Worm (Caenorhabditis elegans) whole organism, L4 larva: ENCODE measurements around the gene T23F11.2.
A peak's percentile ranks its signal among the peaks of the same experiment; 100 is the strongest.

Source experiments
- D1046.2 ChIP-seq: fragments of 200-800 bp; sonication (Bioruptor generic); IDR thresholded peaks from 2 replicates; pipeline ENCODE4 v1.3.6; 2022; ENCODE audit warnings: missing genetic modification characterization, missing compliant biosample characterization
- F37D6.2 ChIP-seq: sonication (generic microtip); optimal IDR thresholded peaks from 2 replicates; lab custom pipeline; 2016; ENCODE audit warnings: mild to moderate bottlenecking, missing genetic modification characterization, missing compliant biosample characterization
- Y105C5A.15 ChIP-seq: fragments of 200-800 bp; sonication (Bioruptor generic); IDR thresholded peaks from 2 replicates; pipeline ENCODE4 v1.3.6; 2022; ENCODE audit warnings: missing genetic modification characterization, missing compliant biosample characterization
- Y48G9A.11 ChIP-seq: fragments of 200-800 bp; sonication (Bioruptor generic); IDR thresholded peaks from 2 replicates; pipeline ENCODE4 v1.3.6; 2022; ENCODE audit warnings: missing genetic modification reagents, missing genetic modification characterization, missing compliant biosample characterization
- ZK546.5 ChIP-seq, 2 experiments: sonication (generic microtip); optimal IDR thresholded peaks; 2 replicates each; lab custom pipeline; 2017; ENCODE audit warnings: missing biosample characterization in 2 of 2, missing genetic modification characterization in 2 of 2
- aha-1 ChIP-seq: fragments of 150-350 bp; peaks from one replicate; lab custom pipeline; 2014; ENCODE audit warnings: missing biosample characterization, missing genetic modification characterization
- arid-1 ChIP-seq: fragments of 200-800 bp; sonication (Bioruptor generic); conservative IDR thresholded peaks from 2 replicates; pipeline ENCODE4 v1.3.6; 2022; ENCODE audit warnings: missing genetic modification reagents, missing genetic modification characterization, missing compliant biosample characterization
- ceh-20 ChIP-seq: fragments of 200-800 bp; sonication (Bioruptor generic); IDR thresholded peaks from 2 replicates; pipeline ENCODE4 v1.3.6; 2022; ENCODE audit warnings: missing genetic modification reagents, missing genetic modification characterization, missing compliant biosample characterization
- ceh-32 ChIP-seq: sonication (generic microtip); optimal IDR thresholded peaks from 2 replicates; lab custom pipeline; 2016; ENCODE audit warnings: mild to moderate bottlenecking, missing genetic modification characterization, missing compliant biosample characterization; ENCODE audit not compliant: poor library complexity
- daf-16 ChIP-seq, 3 experiments: sonication (generic microtip); optimal IDR thresholded peaks; 2 replicates each; lab custom pipeline; 2016 to 2017; ENCODE audit warnings: missing genetic modification characterization in 3 of 3, missing genetic modification reagents in 3 of 3, mild to moderate bottlenecking in 2 of 3, missing compliant biosample characterization in 2 of 3, missing biosample characterization in 1 of 3, moderate library complexity in 1 of 3
- daf-19 ChIP-seq: fragments of 200-800 bp; sonication (Bioruptor generic); conservative IDR thresholded peaks from 2 replicates; pipeline ENCODE4 v1.3.6; 2022; ENCODE audit warnings: missing genetic modification characterization, missing compliant biosample characterization
- daf-8 ChIP-seq: fragments of 200-800 bp; sonication (Bioruptor generic); IDR thresholded peaks from 2 replicates; pipeline ENCODE4 v1.3.6; 2022; ENCODE audit warnings: missing genetic modification characterization, missing compliant biosample characterization
- dmd-6 ChIP-seq: fragments of 200-800 bp; sonication (Bioruptor generic); IDR thresholded peaks from 2 replicates; pipeline ENCODE4 v1.3.6; 2022; ENCODE audit warnings: missing genetic modification reagents, missing genetic modification characterization, missing compliant biosample characterization
- dmd-8 ChIP-seq: fragments of 200-800 bp; sonication (Bioruptor generic); IDR thresholded peaks from 2 replicates; pipeline ENCODE4 v1.3.6; 2022; ENCODE audit warnings: missing genetic modification characterization, missing compliant biosample characterization
- dpl-1 ChIP-seq: fragments of 150-350 bp; optimal IDR thresholded peaks from 2 replicates; lab custom pipeline; 2014; ENCODE audit warnings: missing biosample characterization, missing genetic modification reagents, missing genetic modification characterization
- dve-1 ChIP-seq: sonication (generic microtip); optimal IDR thresholded peaks from 2 replicates; lab custom pipeline; 2017; ENCODE audit warnings: antibody characterized with exemption, mild to moderate bottlenecking, missing genetic modification characterization, missing compliant biosample characterization; ENCODE audit not compliant: insufficient read depth
- egl-43 ChIP-seq: fragments of 200-800 bp; sonication (Bioruptor generic); IDR thresholded peaks from 2 replicates; pipeline ENCODE4 v1.3.6; 2022; ENCODE audit warnings: missing genetic modification reagents, missing genetic modification characterization, missing compliant biosample characterization
- hif-1 ChIP-seq, 2 experiments: sonication (generic microtip); optimal IDR thresholded peaks; 2 replicates each; lab custom pipeline; 2016 to 2017; ENCODE audit warnings: missing compliant biosample characterization in 2 of 2, missing genetic modification characterization in 2 of 2, missing genetic modification reagents in 2 of 2, missing genotype in 2 of 2, mild to moderate bottlenecking in 1 of 2
- hlh-30 ChIP-seq: sonication (generic microtip); optimal IDR thresholded peaks from 2 replicates; lab custom pipeline; 2017; ENCODE audit warnings: antibody characterized with exemption, mild to moderate bottlenecking, missing genetic modification characterization, missing compliant biosample characterization; ENCODE audit not compliant: insufficient read depth
- lim-7 ChIP-seq: fragments of 200-800 bp; sonication (Bioruptor generic); IDR thresholded peaks from 2 replicates; pipeline ENCODE4 v1.3.6; 2022; ENCODE audit warnings: missing genetic modification characterization, missing compliant biosample characterization
- lin-38 ChIP-seq: fragments of 200-800 bp; sonication (Bioruptor generic); IDR thresholded peaks from 2 replicates; pipeline ENCODE4 v1.3.6; 2022; ENCODE audit warnings: missing genetic modification reagents, missing genetic modification characterization, missing compliant biosample characterization
- lsy-2 ChIP-seq, 2 experiments: fragments of 150-350 bp in 1 of 2; sonication (generic microtip) in 1 of 2; optimal IDR thresholded peaks; 2 replicates each; lab custom pipeline; 2014 to 2017; ENCODE audit warnings: missing biosample characterization in 2 of 2, missing genetic modification characterization in 2 of 2
- madf-5 ChIP-seq, 2 experiments: fragments of 200-800 bp; sonication (Bioruptor generic); IDR thresholded peaks; 2 replicates each; pipeline ENCODE4 v1.3.6; 2022; ENCODE audit warnings: missing compliant biosample characterization in 2 of 2, missing genetic modification characterization in 2 of 2
- madf-9 ChIP-seq: fragments of 200-800 bp; sonication (Bioruptor generic); conservative IDR thresholded peaks from 2 replicates; pipeline ENCODE4 v1.3.6; 2022; ENCODE audit warnings: missing genetic modification reagents, missing genetic modification characterization, missing compliant biosample characterization
- mdt-29 ChIP-seq: fragments of 200-800 bp; sonication (Bioruptor generic); IDR thresholded peaks from 2 replicates; pipeline ENCODE4 v1.3.6; 2022; ENCODE audit warnings: missing genetic modification reagents, missing genetic modification characterization, missing compliant biosample characterization
- mes-2 ChIP-seq: sonication (generic microtip); optimal IDR thresholded peaks from 2 replicates; lab custom pipeline; 2016; ENCODE audit warnings: missing genotype, mild to moderate bottlenecking, missing genetic modification characterization, missing compliant biosample characterization; ENCODE audit not compliant: poor library complexity, severe bottlenecking
- nhr-11 ChIP-seq: fragments of 150-350 bp; optimal IDR thresholded peaks from 2 replicates; lab custom pipeline; 2014; ENCODE audit warnings: missing biosample characterization, missing genetic modification characterization
- nhr-111 ChIP-seq: fragments of 200-800 bp; sonication (Bioruptor generic); optimal IDR thresholded peaks from 2 replicates; lab custom pipeline; 2018; ENCODE audit warnings: mild to moderate bottlenecking, missing genetic modification characterization, missing compliant biosample characterization
- nhr-25 ChIP-seq: sonication (generic microtip); optimal IDR thresholded peaks from 2 replicates; lab custom pipeline; 2017; ENCODE audit warnings: missing genetic modification characterization, mild to moderate bottlenecking, missing compliant biosample characterization, antibody characterized with exemption, moderate library complexity, borderline replicate concordance; ENCODE audit not compliant: insufficient read depth
- nhr-28 ChIP-seq: fragments of 150-350 bp; optimal IDR thresholded peaks from 2 replicates; lab custom pipeline; 2014; ENCODE audit warnings: missing biosample characterization, missing genetic modification characterization
- nhr-42 ChIP-seq: fragments of 200-800 bp; sonication (Bioruptor generic); IDR thresholded peaks from 2 replicates; pipeline ENCODE4 v1.3.6; 2022; ENCODE audit warnings: missing genetic modification characterization, missing compliant biosample characterization
- nhr-77 ChIP-seq: fragments of 150-350 bp; optimal IDR thresholded peaks from 2 replicates; lab custom pipeline; 2014; ENCODE audit warnings: missing biosample characterization, missing genetic modification characterization
- pha-4 ChIP-seq, 2 experiments: fragments of 150-350 bp in 1 of 2; fragments of 200-800 bp in 1 of 2; sonication (Bioruptor generic) in 1 of 2; IDR thresholded peaks in 1 of 2; optimal IDR thresholded peaks in 1 of 2; 2 replicates each; pipeline versions ENCODE4 v1.3.6 to Lab custom; 2014 to 2022; ENCODE audit warnings: missing genetic modification characterization in 2 of 2, missing genetic modification reagents in 2 of 2, missing biosample characterization in 1 of 2, missing compliant biosample characterization in 1 of 2
- php-3 ChIP-seq: fragments of 200-800 bp; sonication (Bioruptor generic); IDR thresholded peaks from 2 replicates; pipeline ENCODE4 v1.3.6; 2022; ENCODE audit warnings: missing genetic modification reagents, missing genetic modification characterization, missing compliant biosample characterization
- set-16 ChIP-seq: fragments of 200-800 bp; sonication (Bioruptor generic); IDR thresholded peaks from 2 replicates; pipeline ENCODE4 v1.3.6; 2022; ENCODE audit warnings: missing genetic modification reagents, missing genetic modification characterization, missing compliant biosample characterization
- tag-97 ChIP-seq: fragments of 200-800 bp; sonication (Bioruptor generic); IDR thresholded peaks from 2 replicates; pipeline ENCODE4 v1.3.6; 2022; ENCODE audit warnings: missing genetic modification characterization, missing compliant biosample characterization
- tra-1 ChIP-seq: fragments of 200-800 bp; sonication (Bioruptor generic); IDR thresholded peaks from 2 replicates; pipeline ENCODE4 v1.3.6; 2022; ENCODE audit warnings: missing genetic modification reagents, missing genetic modification characterization, missing compliant biosample characterization
- unc-39 ChIP-seq: sonication (generic microtip); optimal IDR thresholded peaks from 2 replicates; lab custom pipeline; 2017; ENCODE audit warnings: missing biosample characterization, missing genetic modification characterization
- zfp-3 ChIP-seq: fragments of 200-800 bp; sonication (Bioruptor generic); conservative IDR thresholded peaks from 2 replicates; pipeline ENCODE4 v1.3.6; 2022; ENCODE audit warnings: missing genetic modification reagents, missing genetic modification characterization, missing compliant biosample characterization

Gene T23F11.2

ce11 chrIII:4655402-4655801, at the start of gene T23F11.2:
Gene T23F11.2 (minus strand): TSS chrIII:4655502.
- no peak for TF ChIP-seq ceh-20 (GFP tag; lab: Robert Waterston, UW)
- no peak for TF ChIP-seq daf-19
- no peak for TF ChIP-seq Y105C5A.15 (GFP tag; lab: Robert Waterston, UW)
- no peak for TF ChIP-seq nhr-11 (tag; lab: Kevin White, UChicago)
- TF ChIP-seq D1046.2 (GFP tag; lab: Robert Waterston, UW), result no peak
- no peak for TF ChIP-seq daf-16 (GFP tag; optimal IDR thresholded peaks at IDR 0.05; lab: Kevin White, UChicago)
- TF ChIP-seq daf-16 (tag; optimal IDR thresholded peaks at IDR 0.05; lab: Kevin White, UChicago), result no peak
- no peak for TF ChIP-seq egl-43
- no peak for TF ChIP-seq nhr-111 (GFP tag; lab: Kevin White, UChicago)
- no peak for TF ChIP-seq nhr-77
- no peak for TF ChIP-seq tag-97 (GFP tag; lab: Robert Waterston, UW)
- TF ChIP-seq dmd-6, result no peak
- no peak for TF ChIP-seq F37D6.2
- no peak for TF ChIP-seq mdt-29 (GFP tag; lab: Robert Waterston, UW)
- no peak for TF ChIP-seq dmd-8

ce11 chrIII:4703932-4704454, 48.7 kb upstream of the T23F11.2 start, which contains the start of the genes clp-2 and mrpl-16:
Gene clp-2 (minus strand): TSS chrIII:4704025.
Gene mrpl-16 (plus strand): TSS chrIII:4704404.
- peak; percentile 82 for TF ChIP-seq lin-38
- TF ChIP-seq nhr-28 (tag; lab: Kevin White, UChicago), result peak; percentile 2
- no peak for TF ChIP-seq tra-1
- no peak for TF ChIP-seq ceh-32
- peak; percentile 22 for TF ChIP-seq dpl-1 (GFP tag; lab: Kevin White, UChicago)
- no peak for TF ChIP-seq dve-1 (tag; lab: Kevin White, UChicago)
- no peak for TF ChIP-seq madf-5 (GFP tag; IDR thresholded peaks at IDR 0.05; lab: Robert Waterston, UW)
- no peak for TF ChIP-seq hlh-30
- TF ChIP-seq aha-1 (tag; lab: Kevin White, UChicago), result peak; percentile 33
- no peak for TF ChIP-seq unc-39 (tag; lab: Kevin White, UChicago)
- TF ChIP-seq nhr-25 (tag; lab: Kevin White, UChicago), result no peak
- no peak for TF ChIP-seq set-16 (GFP tag; lab: Robert Waterston, UW)
- TF ChIP-seq hif-1 (tag; optimal IDR thresholded peaks at IDR 0.05; lab: Kevin White, UChicago), result no peak
- TF ChIP-seq ZK546.5 (tag; optimal IDR thresholded peaks at IDR 0.05; lab: Kevin White, UChicago), result no peak
- no peak for TF ChIP-seq php-3 (GFP tag; lab: Robert Waterston, UW)
- TF ChIP-seq pha-4 (GFP tag; IDR thresholded peaks at IDR 0.05; lab: Robert Waterston, UW), result no peak
- TF ChIP-seq pha-4 (tag; optimal IDR thresholded peaks at IDR 0.05; lab: Kevin White, UChicago), result no peak
- TF ChIP-seq arid-1, result no peak
- TF ChIP-seq daf-19, result no peak
- no peak for TF ChIP-seq D1046.2 (GFP tag; lab: Robert Waterston, UW)
- no peak for TF ChIP-seq daf-8 (GFP tag; lab: Robert Waterston, UW)
- no peak for TF ChIP-seq tag-97 (GFP tag; lab: Robert Waterston, UW)
- no peak for TF ChIP-seq Y48G9A.11 (GFP tag; lab: Robert Waterston, UW)
- no peak for TF ChIP-seq lim-7 (GFP tag; lab: Robert Waterston, UW)
- peak; percentile 72 for TF ChIP-seq mes-2 (tag; lab: Kevin White, UChicago)
- no peak for TF ChIP-seq zfp-3
- TF ChIP-seq lsy-2 (tag; optimal IDR thresholded peaks at IDR 0.05; lab: Kevin White, UChicago), result peak in 1 of 2 experiments; percentile 55
- TF ChIP-seq madf-9, result no peak
- no peak for TF ChIP-seq nhr-42 (GFP tag; lab: Robert Waterston, UW)
